Fruit fly (Drosophila melanogaster) Kc167 (cell line): ENCODE data around the gene Nup358.

Experiments used
- Myc ChIP-seq: fragments of >200 bp; optimal IDR thresholded peaks from 2 replicates; lab custom pipeline; 2017; ENCODE audit warnings: missing external identifiers
- h ChIP-seq: fragments of >200 bp; optimal IDR thresholded peaks from 3 replicates; lab custom pipeline; 2018; ENCODE audit warnings: missing external identifiers
- insv ChIP-seq: fragments of >200 bp; optimal IDR thresholded peaks from 3 replicates; lab custom pipeline; 2018; ENCODE audit warnings: missing external identifiers
- psq ChIP-seq: fragments of >200 bp; optimal IDR thresholded peaks from 2 replicates; lab custom pipeline; 2017; ENCODE audit warnings: missing external identifiers
- ttk ChIP-seq: sonication (Bioruptor generic); optimal IDR thresholded peaks from 2 replicates; lab custom pipeline; 2017; ENCODE audit warnings: missing external identifiers

DNA sequence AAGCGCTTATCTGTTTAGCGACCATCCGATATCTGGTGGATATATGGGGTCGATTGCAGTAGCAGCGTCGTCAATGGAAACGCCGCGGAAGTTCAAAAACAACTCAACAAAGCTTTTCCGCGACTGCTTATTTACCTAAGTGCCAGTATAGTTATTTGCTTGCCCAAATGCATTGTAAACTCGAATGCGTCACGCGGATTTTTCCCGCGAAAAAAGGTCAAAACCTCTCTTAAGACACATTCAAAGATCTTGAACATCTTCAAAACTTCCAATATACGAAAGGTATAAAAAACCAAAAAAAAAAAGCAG, 40.4 kb upstream of the Nup358 start:
- TF ChIP-seq psq (lab: Kevin White, UChicago) (no peak), Myc (lab: Kevin White, UChicago) (no peak), h (lab: Kevin White, UChicago) (no peak), ttk (lab: Kevin White, UChicago) (no peak), insv (no peak)
